Worm (Caenorhabditis elegans) whole organism, young adult: ENCODE measurements around the gene unc-7.

Experiments
- F23B12.7 ChIP-seq: sonication (generic microtip); optimal IDR thresholded peaks from 2 replicates; lab custom pipeline; 2017; ENCODE audit warnings: missing genetic modification characterization, mild to moderate bottlenecking, missing compliant biosample characterization, antibody characterized with exemption, moderate library complexity; ENCODE audit not compliant: insufficient read depth
- F52B5.7 ChIP-seq: sonication (generic microtip); optimal IDR thresholded peaks from 2 replicates; lab custom pipeline; 2016; ENCODE audit warnings: mild to moderate bottlenecking, missing genetic modification characterization, missing compliant biosample characterization
- ceh-27 ChIP-seq: fragments of 200-800 bp; sonication (Bioruptor generic); optimal IDR thresholded peaks from 2 replicates; lab custom pipeline; 2018; ENCODE audit warnings: mild to moderate bottlenecking, missing genetic modification characterization, moderate library complexity, missing compliant biosample characterization
- dpl-1 ChIP-seq: fragments of 150-350 bp; optimal IDR thresholded peaks from 2 replicates; lab custom pipeline; 2014; ENCODE audit warnings: missing biosample characterization, missing genetic modification reagents, missing genetic modification characterization
- egrh-3 ChIP-seq: fragments of 200-800 bp; sonication (Bioruptor generic); IDR thresholded peaks from 2 replicates; pipeline ENCODE4 v1.3.6; 2022; ENCODE audit warnings: missing genetic modification reagents, missing genetic modification characterization, missing compliant biosample characterization
- hmg-20 ChIP-seq: fragments of 200-800 bp; sonication (Bioruptor generic); IDR thresholded peaks from 2 replicates; pipeline ENCODE4 v1.3.6; 2022; ENCODE audit warnings: missing genetic modification reagents, missing genetic modification characterization, missing compliant biosample characterization
- lin-26 ChIP-seq: fragments of 200-800 bp; sonication (Bioruptor generic); IDR thresholded peaks from 2 replicates; pipeline ENCODE4 v1.3.6; 2022; ENCODE audit warnings: missing genetic modification reagents, missing genetic modification characterization, missing compliant biosample characterization
- lin-35 ChIP-seq, 3 experiments: fragments of 150-350 bp in 2 of 3; sonication (generic microtip) in 1 of 3; optimal IDR thresholded peaks; 2 replicates each; lab custom pipeline; 2014 to 2018; ENCODE audit warnings: missing biosample characterization in 3 of 3, missing genetic modification characterization in 3 of 3, missing genetic modification reagents in 3 of 3
- sdz-38 ChIP-seq: sonication (generic microtip); optimal IDR thresholded peaks from 2 replicates; lab custom pipeline; 2016; ENCODE audit warnings: missing genotype, missing genetic modification characterization, missing compliant biosample characterization
- snpc-4 ChIP-seq, 5 experiments: fragments of 150-350 bp in 1 of 5; sonication (generic microtip) in 4 of 5; optimal IDR thresholded peaks; 2 replicates each; lab custom pipeline; 2014 to 2018; ENCODE audit warnings: missing genetic modification characterization in 5 of 5, missing biosample characterization in 3 of 5, antibody characterized with exemption in 2 of 5, mild to moderate bottlenecking in 2 of 5, missing compliant biosample characterization in 2 of 5, missing genotype in 2 of 5, moderate library complexity in 2 of 5, missing genetic modification reagents in 1 of 5
- sptf-2 ChIP-seq: fragments of 200-800 bp; sonication (Bioruptor generic); optimal IDR thresholded peaks from 2 replicates; lab custom pipeline; 2018; ENCODE audit warnings: mild to moderate bottlenecking, missing genetic modification characterization, missing compliant biosample characterization
- unc-62 ChIP-seq: fragments of 150-350 bp; optimal IDR thresholded peaks from 2 replicates; lab custom pipeline; 2014; ENCODE audit warnings: missing biosample characterization, missing genetic modification reagents, missing genetic modification characterization
- ztf-25 ChIP-seq: fragments of 200-800 bp; sonication (Bioruptor generic); IDR thresholded peaks from 2 replicates; pipeline ENCODE4 v1.3.6; 2022; ENCODE audit warnings: missing genetic modification reagents, missing genetic modification characterization, missing compliant biosample characterization
- ztf-3 ChIP-seq: fragments of 200-800 bp; sonication (Bioruptor generic); optimal IDR thresholded peaks from 2 replicates; lab custom pipeline; 2018; ENCODE audit warnings: mild to moderate bottlenecking, missing genetic modification characterization, missing compliant biosample characterization

ce11 chrX:15188510-15188909, 41.0 kb upstream of the unc-7 start:
- no peak for TF ChIP-seq F23B12.7 (tag; lab: Kevin White, UChicago)
- no peak for TF ChIP-seq sdz-38
- TF ChIP-seq F52B5.7 (tag; lab: Kevin White, UChicago): no peak
- no peak for TF ChIP-seq lin-26 (GFP tag; lab: Robert Waterston, UW)
- no peak for TF ChIP-seq lin-35 (GFP tag; optimal IDR thresholded peaks at IDR 0.05; lab: Kevin White, UChicago)
- TF ChIP-seq dpl-1 (GFP tag; lab: Kevin White, UChicago): no peak
- TF ChIP-seq ztf-3: no peak
- no peak for TF ChIP-seq egrh-3 (GFP tag; lab: Robert Waterston, UW)
- TF ChIP-seq ceh-27 (GFP tag; lab: Kevin White, UChicago): no peak
- TF ChIP-seq sptf-2 (GFP tag; lab: Kevin White, UChicago): no peak
- no peak for TF ChIP-seq hmg-20
- no peak for TF ChIP-seq unc-62 (GFP tag; lab: Kevin White, UChicago)
- no peak for TF ChIP-seq ztf-25 (GFP tag; lab: Robert Waterston, UW)
- no peak for TF ChIP-seq snpc-4 (GFP tag; optimal IDR thresholded peaks at IDR 0.05; lab: Kevin White, UChicago)
- no peak for TF ChIP-seq snpc-4 (tag; optimal IDR thresholded peaks at IDR 0.05; lab: Kevin White, UChicago)
